Worm (Caenorhabditis elegans): ENCODE data around the gene K09E2.3.

Gene K09E2.3

DNA sequence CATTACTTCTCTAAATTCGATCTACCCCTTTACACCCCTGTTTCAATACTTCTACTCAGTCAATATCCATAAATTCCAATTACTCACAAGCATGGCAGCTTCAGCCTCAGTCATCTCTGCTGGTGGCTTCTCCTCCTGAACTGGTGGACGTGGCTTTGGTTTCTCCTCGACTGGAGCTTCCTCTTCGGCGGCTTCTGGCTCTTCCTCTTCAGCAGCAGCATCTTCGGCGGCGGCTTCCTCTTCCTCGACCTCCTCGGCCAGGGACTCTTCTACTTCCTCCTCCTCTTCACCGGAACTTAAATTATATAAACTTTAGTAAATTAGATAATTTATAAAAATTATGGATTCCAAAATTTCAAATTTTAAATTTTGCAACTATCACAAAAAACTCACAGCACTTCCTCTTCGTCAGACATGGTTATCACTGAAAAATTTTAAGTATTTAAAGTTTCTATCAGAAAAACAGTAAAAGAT, 50.3 kb downstream of the K09E2.3 start, which contains the start of gene tnt-2:
Gene tnt-2 (minus strand): TSS at position 424 of the 474 bp plus-strand sequence.
- no peak for TF ChIP-seq tra-4 (tag; optimal IDR thresholded peaks at IDR 0.05)
- no peak for TF ChIP-seq ets-7 (tag; optimal IDR thresholded peaks at IDR 0.05)
- TF ChIP-seq ceh-13 (GFP tag; optimal IDR thresholded peaks at IDR 0.05) = no peak
- no peak for TF ChIP-seq ceh-36 (tag; optimal IDR thresholded peaks at IDR 0.05)
- no peak for TF ChIP-seq tbx-37 (GFP tag; conservative IDR thresholded peaks at IDR 0.05)
- TF ChIP-seq hmg-4 (GFP tag; optimal IDR thresholded peaks at IDR 0.05) = no peak
- no peak for TF ChIP-seq ama-1 (optimal IDR thresholded peaks at IDR 0.05)
- no peak for TF ChIP-seq B0310.2 (tag; optimal IDR thresholded peaks at IDR 0.05)
- TF ChIP-seq tbx-11 (GFP tag; IDR thresholded peaks at IDR 0.05) = no peak
- no peak for TF ChIP-seq scrt-1 (GFP tag; IDR thresholded peaks at IDR 0.05)
- TF ChIP-seq flt-1 (GFP tag; IDR thresholded peaks at IDR 0.05) = no peak
- no peak for TF ChIP-seq hnd-1 (tag; optimal IDR thresholded peaks at IDR 0.05)
- no peak for TF ChIP-seq F13C5.2 (tag; optimal IDR thresholded peaks at IDR 0.05)
- no peak for TF ChIP-seq sea-1 (GFP tag; conservative IDR thresholded peaks at IDR 0.05)
- no peak for TF ChIP-seq aly-1 (tag; optimal IDR thresholded peaks at IDR 0.05)
- TF ChIP-seq pes-1 (GFP tag; IDR thresholded peaks at IDR 0.05) = no peak
- TF ChIP-seq hmbx-1 (tag; optimal IDR thresholded peaks at IDR 0.05) = no peak

- no peak for TF ChIP-seq pes-1 (GFP tag; IDR thresholded peaks at IDR 0.05)
- no peak for TF ChIP-seq aly-1 (tag; optimal IDR thresholded peaks at IDR 0.05)
- TF ChIP-seq ceh-36 (tag; optimal IDR thresholded peaks at IDR 0.05) = no peak
- TF ChIP-seq hmbx-1 (tag; optimal IDR thresholded peaks at IDR 0.05) = no peak
- no peak for TF ChIP-seq tbx-11 (GFP tag; IDR thresholded peaks at IDR 0.05)
- no peak for TF ChIP-seq F13C5.2 (tag; optimal IDR thresholded peaks at IDR 0.05)
- TF ChIP-seq flt-1 (GFP tag; IDR thresholded peaks at IDR 0.05) = no peak
- no peak for TF ChIP-seq ama-1 (optimal IDR thresholded peaks at IDR 0.05)
- no peak for TF ChIP-seq scrt-1 (GFP tag; IDR thresholded peaks at IDR 0.05)
- TF ChIP-seq ets-7 (tag; optimal IDR thresholded peaks at IDR 0.05) = no peak
Measured at ce11 chrX:8723840-8724239, 51.0 kb downstream of the K09E2.3 start.

DNA sequence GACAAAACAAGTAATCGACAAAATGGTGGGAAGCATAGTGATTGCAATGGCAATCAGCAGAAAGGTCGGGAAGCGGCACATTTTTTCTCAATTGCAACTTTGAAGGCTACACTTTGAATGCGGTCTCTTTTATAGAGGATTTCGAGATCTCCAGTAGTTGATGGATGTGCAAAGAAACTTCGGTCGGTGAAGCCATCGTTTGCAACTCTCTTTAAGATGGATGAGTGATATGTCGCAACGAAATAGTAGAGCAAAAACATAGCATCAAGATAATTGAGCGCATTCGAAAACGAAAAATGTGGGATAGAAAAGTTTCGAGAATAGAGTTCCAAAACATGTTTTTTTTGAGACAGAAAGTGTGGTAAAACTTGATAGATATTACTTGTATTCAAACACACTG, 54.4 kb downstream of the K09E2.3 start, which contains the start of gene EGAP4.1:
Gene EGAP4.1 (minus strand): TSS at position 101 of the 400 bp plus-strand sequence.
- TF ChIP-seq ceh-36 (tag; optimal IDR thresholded peaks at IDR 0.05) = no peak
- TF ChIP-seq ama-1 (optimal IDR thresholded peaks at IDR 0.05) = no peak
- no peak for TF ChIP-seq B0310.2 (tag; optimal IDR thresholded peaks at IDR 0.05)
- no peak for TF ChIP-seq ets-7 (tag; optimal IDR thresholded peaks at IDR 0.05)
- TF ChIP-seq hnd-1 (tag; optimal IDR thresholded peaks at IDR 0.05) = no peak
- TF ChIP-seq sea-1 (GFP tag; conservative IDR thresholded peaks at IDR 0.05) = no peak
- no peak for TF ChIP-seq pes-1 (GFP tag; IDR thresholded peaks at IDR 0.05)
- no peak for TF ChIP-seq tbx-37 (GFP tag; conservative IDR thresholded peaks at IDR 0.05)
- no peak for TF ChIP-seq flt-1 (GFP tag; IDR thresholded peaks at IDR 0.05)
- TF ChIP-seq aly-1 (tag; optimal IDR thresholded peaks at IDR 0.05) = no peak
- TF ChIP-seq hmbx-1 (tag; optimal IDR thresholded peaks at IDR 0.05) = no peak
- TF ChIP-seq tra-4 (tag; optimal IDR thresholded peaks at IDR 0.05) = no peak
- no peak for TF ChIP-seq scrt-1 (GFP tag; IDR thresholded peaks at IDR 0.05)
- TF ChIP-seq ceh-13 (GFP tag; optimal IDR thresholded peaks at IDR 0.05) = no peak
- no peak for TF ChIP-seq hmg-4 (GFP tag; optimal IDR thresholded peaks at IDR 0.05)
- no peak for TF ChIP-seq tbx-11 (GFP tag; IDR thresholded peaks at IDR 0.05)
- no peak for TF ChIP-seq F13C5.2 (tag; optimal IDR thresholded peaks at IDR 0.05)
